Comparison of ENCODE assay signal across 5 worm cellular contexts in genomic region chrX:2070418-2070996, ce11.
A peak's percentile ranks its signal among the peaks of the same experiment; 100 is the strongest.
TF ChIP-seq lines count a peak whose summit lies in the region.

Gene acl-4 (minus strand): TSS chrX:2070444.

TF ChIP-seq in whole organism, L1 larva, 84 proteins besides CTCF, POLR2A, EP300 and RAD21:
- no peak for TF ChIP-seq dsc-1 (tag; optimal IDR thresholded peaks at IDR 0.05; lab: Kevin White, UChicago)
- peak; percentile 25 for TF ChIP-seq rnt-1 (tag; optimal IDR thresholded peaks at IDR 0.05; lab: Kevin White, UChicago)
- TF ChIP-seq nhr-77 (tag; optimal IDR thresholded peaks at IDR 0.05; lab: Kevin White, UChicago) = no peak
- TF ChIP-seq elt-2 (tag; optimal IDR thresholded peaks at IDR 0.05; lab: Kevin White, UChicago) = peak; percentile 19
- TF ChIP-seq efl-1 (optimal IDR thresholded peaks at IDR 0.05; lab: Kevin White, UChicago) = no peak
- TF ChIP-seq efl-1 (GFP tag; optimal IDR thresholded peaks at IDR 0.05 in 1 of 2; lab: Kevin White, UChicago) = peak in 1 of 2 experiments; percentile 61

TF ChIP-seq in whole organism, L2 larva, 48 proteins besides CTCF, POLR2A, EP300 and RAD21:
- TF ChIP-seq alr-1 (tag; optimal IDR thresholded peaks at IDR 0.05; lab: Kevin White, UChicago) (no peak), fos-1 (tag; optimal IDR thresholded peaks at IDR 0.05; lab: Kevin White, UChicago) (peak; percentile 14), unc-39 (tag; optimal IDR thresholded peaks at IDR 0.05; lab: Kevin White, UChicago) (no peak), lin-39 (tag; optimal IDR thresholded peaks at IDR 0.05; lab: Kevin White, UChicago) (no peak), mdl-1 (tag; optimal IDR thresholded peaks at IDR 0.05; lab: Kevin White, UChicago) (no peak), ceh-82 (tag; optimal IDR thresholded peaks at IDR 0.05; lab: Kevin White, UChicago) (no peak), sma-3 (GFP tag; optimal IDR thresholded peaks at IDR 0.05; lab: Kevin White, UChicago) (no peak), ztf-4 (tag; optimal IDR thresholded peaks at IDR 0.05; lab: Kevin White, UChicago) (no peak), egl-27 (tag; optimal IDR thresholded peaks at IDR 0.05; lab: Kevin White, UChicago) (no peak), zag-1 (tag; optimal IDR thresholded peaks at IDR 0.05; lab: Kevin White, UChicago) (no peak), dmd-4 (tag; optimal IDR thresholded peaks at IDR 0.05; lab: Kevin White, UChicago) (no peak), sma-9 (GFP tag; optimal IDR thresholded peaks at IDR 0.05; lab: Kevin White, UChicago) (no peak), sma-9 (tag; optimal IDR thresholded peaks at IDR 0.05; lab: Kevin White, UChicago) (no peak), lsy-2 (tag; optimal IDR thresholded peaks at IDR 0.05; lab: Kevin White, UChicago) (no peak), nhr-129 (tag; optimal IDR thresholded peaks at IDR 0.05; lab: Kevin White, UChicago) (peak; percentile 14), Y55F3AM.14 (GFP tag; optimal IDR thresholded peaks at IDR 0.05; lab: Kevin White, UChicago) (no peak)
TF ChIP-seq in whole organism, L2 larva: peak in this region for 2.

TF ChIP-seq in whole organism, L3 larva, 47 proteins besides CTCF, POLR2A, EP300 and RAD21:
- no peak for TF ChIP-seq nfya-1 (tag; optimal IDR thresholded peaks at IDR 0.05; lab: Kevin White, UChicago; ENCODE audit: insufficient read depth)
- peak; percentile 9 for TF ChIP-seq elt-2 (tag; optimal IDR thresholded peaks at IDR 0.05; lab: Kevin White, UChicago)
- no peak for TF ChIP-seq fkh-2 (tag; optimal IDR thresholded peaks at IDR 0.05; lab: Kevin White, UChicago)
- peak; percentile 16 for TF ChIP-seq jun-1 (tag; optimal IDR thresholded peaks at IDR 0.05; lab: Kevin White, UChicago)

TF ChIP-seq in whole organism, L4 larva, 104 proteins besides CTCF, POLR2A, EP300 and RAD21:
- TF ChIP-seq hif-1 (tag; optimal IDR thresholded peaks at IDR 0.05; lab: Kevin White, UChicago) = no peak
- TF ChIP-seq D1046.2 (GFP tag; IDR thresholded peaks at IDR 0.05; lab: Robert Waterston, UW) = no peak
- TF ChIP-seq R02D3.7 (tag; optimal IDR thresholded peaks at IDR 0.05; lab: Kevin White, UChicago) = no peak
- no peak for TF ChIP-seq ceh-82 (tag; optimal IDR thresholded peaks at IDR 0.05; lab: Kevin White, UChicago)
- no peak for TF ChIP-seq lim-7 (GFP tag; IDR thresholded peaks at IDR 0.05; lab: Robert Waterston, UW)
- TF ChIP-seq arid-1 (GFP tag; conservative IDR thresholded peaks at IDR 0.05; lab: Robert Waterston, UW) = no peak
- peak; percentile 44 for TF ChIP-seq nhr-28 (tag; optimal IDR thresholded peaks at IDR 0.05; lab: Kevin White, UChicago)
- peak; percentile 16 for TF ChIP-seq hlh-30 (tag; optimal IDR thresholded peaks at IDR 0.05; lab: Kevin White, UChicago; ENCODE audit: insufficient read depth)
- no peak for TF ChIP-seq egl-43 (GFP tag; IDR thresholded peaks at IDR 0.05; lab: Robert Waterston, UW)
- no peak for TF ChIP-seq nhr-111 (GFP tag; optimal IDR thresholded peaks at IDR 0.05; lab: Kevin White, UChicago)
- no peak for TF ChIP-seq F10B5.3 (tag; optimal IDR thresholded peaks at IDR 0.05; lab: Kevin White, UChicago)
- no peak for TF ChIP-seq F26F4.8 (GFP tag; conservative IDR thresholded peaks at IDR 0.05; lab: Robert Waterston, UW)
- TF ChIP-seq daf-16 (GFP tag; optimal IDR thresholded peaks at IDR 0.05; lab: Kevin White, UChicago) = no peak
- peak; percentile 47 for TF ChIP-seq daf-16 (tag; optimal IDR thresholded peaks at IDR 0.05; lab: Kevin White, UChicago)
- TF ChIP-seq lin-29 (GFP tag; IDR thresholded peaks at IDR 0.05; lab: Robert Waterston, UW) = no peak
- TF ChIP-seq gei-8 (GFP tag; optimal IDR thresholded peaks at IDR 0.05; lab: Kevin White, UChicago) = no peak
- peak; percentile 3 for TF ChIP-seq hlh-11 (tag; optimal IDR thresholded peaks at IDR 0.05; lab: Kevin White, UChicago)
- no peak for TF ChIP-seq ceh-62 (tag; optimal IDR thresholded peaks at IDR 0.05; lab: Kevin White, UChicago)
- peak in 1 of 2 experiments; percentile 41 for TF ChIP-seq mdl-1 (tag; optimal IDR thresholded peaks at IDR 0.05; lab: Kevin White, UChicago)
- no peak for TF ChIP-seq mdt-29 (GFP tag; IDR thresholded peaks at IDR 0.05; lab: Robert Waterston, UW)
- TF ChIP-seq nhr-102 (tag; optimal IDR thresholded peaks at IDR 0.05; lab: Kevin White, UChicago) = no peak
- TF ChIP-seq dmd-8 (GFP tag; IDR thresholded peaks at IDR 0.05; lab: Robert Waterston, UW) = no peak
- TF ChIP-seq aly-2 (tag; optimal IDR thresholded peaks at IDR 0.05; lab: Kevin White, UChicago) = no peak
- TF ChIP-seq aha-1 (tag; lab: Kevin White, UChicago) = peak; percentile 64
- no peak for TF ChIP-seq mes-2 (tag; optimal IDR thresholded peaks at IDR 0.05; lab: Kevin White, UChicago; ENCODE audit: poor library complexity, severe bottlenecking)
- TF ChIP-seq dve-1 (tag; optimal IDR thresholded peaks at IDR 0.05; lab: Kevin White, UChicago; ENCODE audit: insufficient read depth) = peak; percentile 17
- TF ChIP-seq zfp-2 (tag; optimal IDR thresholded peaks at IDR 0.05; lab: Kevin White, UChicago) = no peak
- no peak for TF ChIP-seq ceh-44 (GFP tag; IDR thresholded peaks at IDR 0.05; lab: Robert Waterston, UW)
- TF ChIP-seq dmd-6 (GFP tag; IDR thresholded peaks at IDR 0.05; lab: Robert Waterston, UW) = peak; percentile 83
- no peak for TF ChIP-seq ztf-7 (tag; optimal IDR thresholded peaks at IDR 0.05; lab: Kevin White, UChicago)
- TF ChIP-seq ZK546.5 (tag; optimal IDR thresholded peaks at IDR 0.05; lab: Kevin White, UChicago) = no peak
- TF ChIP-seq ctbp-1 (GFP tag; IDR thresholded peaks at IDR 0.05; lab: Robert Waterston, UW) = no peak
- no peak for TF ChIP-seq ZK337.2 (GFP tag; IDR thresholded peaks at IDR 0.05; lab: Robert Waterston, UW)

TF ChIP-seq in whole organism, young adult, 124 proteins besides CTCF, POLR2A, EP300 and RAD21:
- TF ChIP-seq let-526 (GFP tag; IDR thresholded peaks at IDR 0.05; lab: Robert Waterston, UW) (no peak), madf-3 (GFP tag; IDR thresholded peaks at IDR 0.05; lab: Robert Waterston, UW) (no peak), K11D2.4 (GFP tag; IDR thresholded peaks at IDR 0.05; lab: Robert Waterston, UW) (peak; percentile 19; the same call in 1 of the 2 replicates), sdz-38 (tag; optimal IDR thresholded peaks at IDR 0.05; lab: Kevin White, UChicago) (no peak), lsy-27 (tag; optimal IDR thresholded peaks at IDR 0.05; lab: Kevin White, UChicago; ENCODE audit: borderline replicate concordance, insufficient read depth) (no peak), egl-18 (GFP tag; IDR thresholded peaks at IDR 0.05; lab: Robert Waterston, UW) (no peak), zfh-2 (GFP tag; conservative IDR thresholded peaks at IDR 0.05; lab: Robert Waterston, UW) (no peak), ztf-25 (GFP tag; IDR thresholded peaks at IDR 0.05; lab: Robert Waterston, UW) (no peak), nhr-80 (tag; optimal IDR thresholded peaks at IDR 0.05; lab: Kevin White, UChicago) (peak; percentile 75), cebp-1 (GFP tag; IDR thresholded peaks at IDR 0.05; lab: Robert Waterston, UW) (no peak), cebp-1 (tag; optimal IDR thresholded peaks at IDR 0.05; lab: Kevin White, UChicago) (peak; percentile 42), snpc-1.3 (tag; optimal IDR thresholded peaks at IDR 0.05; lab: Kevin White, UChicago; ENCODE audit: insufficient read depth) (no peak), lir-1 (GFP tag; conservative IDR thresholded peaks at IDR 0.05; lab: Robert Waterston, UW) (no peak), madf-8 (GFP tag; conservative IDR thresholded peaks at IDR 0.05; lab: Robert Waterston, UW) (no peak), rec-8 (tag; optimal IDR thresholded peaks at IDR 0.05; lab: Kevin White, UChicago) (no peak), ztf-26 (tag; optimal IDR thresholded peaks at IDR 0.05; lab: Kevin White, UChicago) (peak; percentile 24), unc-62 (GFP tag; optimal IDR thresholded peaks at IDR 0.05; lab: Kevin White, UChicago) (peak; percentile 32), F37B4.10 (GFP tag; IDR thresholded peaks at IDR 0.05; lab: Robert Waterston, UW) (no peak), somi-1 (GFP tag; optimal IDR thresholded peaks at IDR 0.05; lab: Kevin White, UChicago) (peak; percentile 29), C06A6.2 (GFP tag; conservative IDR thresholded peaks at IDR 0.05; lab: Robert Waterston, UW) (no peak), C17E4.6 (GFP tag; IDR thresholded peaks at IDR 0.05; lab: Robert Waterston, UW) (no peak), atf-7 (tag; optimal IDR thresholded peaks at IDR 0.05; lab: Kevin White, UChicago) (peak; percentile 36), ceh-40 (GFP tag; IDR thresholded peaks at IDR 0.05; lab: Robert Waterston, UW) (no peak), nhr-27 (tag; optimal IDR thresholded peaks at IDR 0.05; lab: Kevin White, UChicago) (no peak), K12H6.12 (tag; optimal IDR thresholded peaks at IDR 0.05; lab: Kevin White, UChicago) (no peak), let-607 (tag; optimal IDR thresholded peaks at IDR 0.05; lab: Kevin White, UChicago) (no peak), repo-1 (tag; optimal IDR thresholded peaks at IDR 0.05; lab: Kevin White, UChicago) (no peak), pha-4 (tag; optimal IDR thresholded peaks at IDR 0.05; lab: Kevin White, UChicago) (no peak), T26A5.8 (tag; optimal IDR thresholded peaks at IDR 0.05; lab: Kevin White, UChicago) (no peak)
TF ChIP-seq in whole organism, young adult: peak in this region for 7.
